Fruit fly (Drosophila melanogaster) whole organism: ENCODE measurements around the gene fax.

Experiments used
- EcR ChIP-seq, 2 experiments: fragments of >200 bp; optimal IDR thresholded peaks; 2 replicates each; lab custom pipeline; 2017; ENCODE audit warnings: missing biosample characterization in 2 of 2, missing genetic modification characterization in 2 of 2, missing genetic modification reagents in 2 of 2
- pan ChIP-seq: fragments of >200 bp; optimal IDR thresholded peaks from 2 replicates; lab custom pipeline; 2017
- psq ChIP-seq: fragments of >200 bp; optimal IDR thresholded peaks from 2 replicates; lab custom pipeline; 2017
- usp ChIP-seq: fragments of >200 bp; optimal IDR thresholded peaks from 2 replicates; lab custom pipeline; 2017; ENCODE audit warnings: missing biosample characterization, missing genetic modification characterization, mixed read lengths

dm6 chr3L:16354197-16354596, 57.4 kb downstream of the fax start, which contains the start of gene Pdh:
- TF ChIP-seq psq (no peak), pan (no peak), usp (no peak), EcR (GFP tag; optimal IDR thresholded peaks at IDR 0.05; lab: Kevin White, UChicago) (no peak)
